Worm (Caenorhabditis elegans): Measurements from ENCODE around the gene tag-307.

ce11 chrIII:7815571-7816348 is 41.3 kb downstream of the tag-307 start:
- no peak for TF ChIP-seq ces-1 (GFP tag; optimal IDR thresholded peaks at IDR 0.05)
- no peak for TF ChIP-seq flh-1 (GFP tag; optimal IDR thresholded peaks at IDR 0.05)
- TF ChIP-seq snpc-4 (tag; optimal IDR thresholded peaks at IDR 0.05): no peak
- TF ChIP-seq hlh-1 (tag; optimal IDR thresholded peaks at IDR 0.05): no peak
- no peak for TF ChIP-seq unc-39 (tag; optimal IDR thresholded peaks at IDR 0.05)
- no peak for TF ChIP-seq pha-4 (tag; optimal IDR thresholded peaks at IDR 0.05)
- TF ChIP-seq blmp-1 (tag; optimal IDR thresholded peaks at IDR 0.05): no peak
- TF ChIP-seq ceh-83 (GFP tag; optimal IDR thresholded peaks at IDR 0.05): no peak
- no peak for TF ChIP-seq ceh-39 (tag; optimal IDR thresholded peaks at IDR 0.05)

All from whole organism, mixed stage, embryonic.